In the genomic region with DNA sequence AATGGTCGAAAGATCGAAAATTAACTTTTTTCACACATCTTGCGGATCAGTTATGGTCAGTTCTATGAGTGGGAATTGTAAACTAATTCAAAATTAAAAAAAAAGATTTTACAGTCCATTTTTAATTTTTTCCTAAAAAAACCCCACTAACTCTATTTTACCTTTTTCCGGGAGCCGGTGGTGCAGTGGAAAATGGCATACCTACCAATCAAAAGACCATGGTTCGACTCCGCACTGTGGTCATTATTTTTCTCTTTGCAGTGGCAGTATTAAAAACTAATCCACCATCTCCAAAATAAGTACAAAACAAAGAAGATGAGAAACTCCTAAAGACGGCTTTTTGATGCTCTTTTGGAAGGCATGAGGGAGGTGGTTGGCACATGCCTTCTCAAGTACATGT, we compare ENCODE assay signal across 4 worm cellular contexts.
A peak's percentile ranks its signal among the peaks of the same experiment; 100 is the strongest.
TF ChIP-seq lines count a peak whose summit lies in the region.

No protein-coding gene starts in this region.

TF ChIP-seq in whole organism, L2 larva, 48 proteins besides CTCF, POLR2A, EP300 and RAD21:
- no peak for TF ChIP-seq F13H6.1 (tag; optimal IDR thresholded peaks at IDR 0.05; lab: Kevin White, UChicago)
- TF ChIP-seq unc-55 (GFP tag; optimal IDR thresholded peaks at IDR 0.05; lab: Kevin White, UChicago): peak; percentile 27

TF ChIP-seq in whole organism, L4 larva, 104 proteins besides CTCF, POLR2A, EP300 and RAD21:
- TF ChIP-seq daf-16 (GFP tag; optimal IDR thresholded peaks at IDR 0.05; lab: Kevin White, UChicago) (no peak), daf-16 (tag; optimal IDR thresholded peaks at IDR 0.05; lab: Kevin White, UChicago) (no peak), snpc-1.2 (GFP tag; IDR thresholded peaks at IDR 0.05; lab: Robert Waterston, UW) (peak; percentile 93)

TF ChIP-seq in whole organism, late embryonic, 69 proteins besides CTCF, POLR2A, EP300 and RAD21:
- TF ChIP-seq ceh-22 (tag; optimal IDR thresholded peaks at IDR 0.05; lab: Kevin White, UChicago) (no peak), tbx-2 (tag; optimal IDR thresholded peaks at IDR 0.05; lab: Kevin White, UChicago) (peak; percentile 5)

TF ChIP-seq in whole organism, young adult, 124 proteins besides CTCF, POLR2A, EP300 and RAD21:
- peak; percentile 55 for TF ChIP-seq snpc-4 (GFP tag; optimal IDR thresholded peaks at IDR 0.05; lab: Kevin White, UChicago)
- peak in 3 of 4 experiments; percentile 88 to 94 (median 91) for TF ChIP-seq snpc-4 (tag; optimal IDR thresholded peaks at IDR 0.05; lab: Kevin White, UChicago)
- peak; percentile 23 for TF ChIP-seq B0261.1 (tag; optimal IDR thresholded peaks at IDR 0.05; lab: Kevin White, UChicago)
- peak; percentile 94 for TF ChIP-seq attf-6 (GFP tag; IDR thresholded peaks at IDR 0.05; lab: Robert Waterston, UW)
- peak; percentile 77 for TF ChIP-seq tbp1 (GFP tag; optimal IDR thresholded peaks at IDR 0.05; lab: Kevin White, UChicago)
- TF ChIP-seq egl-18 (GFP tag; IDR thresholded peaks at IDR 0.05; lab: Robert Waterston, UW): no peak
- TF ChIP-seq rpc-1 (optimal IDR thresholded peaks at IDR 0.05; lab: Kevin White, UChicago): peak; percentile 10
- peak; percentile 65 for TF ChIP-seq rpc-1 (tag; optimal IDR thresholded peaks at IDR 0.05; lab: Kevin White, UChicago)
- TF ChIP-seq atf-7 (tag; optimal IDR thresholded peaks at IDR 0.05; lab: Kevin White, UChicago): no peak
- TF ChIP-seq chd-7 (tag; optimal IDR thresholded peaks at IDR 0.05; lab: Kevin White, UChicago): no peak
